Fruit fly (Drosophila melanogaster) whole organism, embryonic: ENCODE data around the gene ato.

ENCODE experiments used
- Adf1 ChIP-seq: fragments of 200-800 bp; sonication (Bioruptor generic); IDR thresholded peaks from 2 replicates; pipeline ENCODE4 v1.3.6; 2022; ENCODE audit warnings: missing biosample characterization, missing genetic modification characterization
- B-H1 ChIP-seq: fragments of 200-800 bp; sonication (Bioruptor generic); IDR thresholded peaks from 3 replicates; pipeline ENCODE4 v1.3.6; 2022; ENCODE audit warnings: missing biosample characterization, missing genetic modification characterization
- C15 ChIP-seq: fragments of 200-800 bp; sonication (Bioruptor generic); IDR thresholded peaks from 3 replicates; pipeline ENCODE4 v1.3.6; 2022; ENCODE audit warnings: missing biosample characterization, missing genetic modification characterization
- CG10147 ChIP-seq: fragments of 200-800 bp; sonication (Bioruptor generic); optimal IDR thresholded peaks from 2 replicates; lab custom pipeline; 2019; ENCODE audit warnings: missing biosample characterization, mild to moderate bottlenecking, missing genetic modification characterization, moderate library complexity
- CG1024 ChIP-seq: fragments of 200-800 bp; sonication (Bioruptor generic); IDR thresholded peaks from 2 replicates; pipeline ENCODE4 v1.3.6; 2022; ENCODE audit warnings: missing biosample characterization, missing genetic modification characterization
- CG10431 ChIP-seq: fragments of 200-800 bp; sonication (Bioruptor generic); optimal IDR thresholded peaks from 3 replicates; lab custom pipeline; 2018; ENCODE audit warnings: missing biosample characterization, mild to moderate bottlenecking, missing genetic modification characterization
- CG11247 ChIP-seq: fragments of 200-800 bp; sonication (Bioruptor generic); IDR thresholded peaks from 2 replicates; pipeline ENCODE4 v1.3.6; 2022; ENCODE audit warnings: missing biosample characterization, missing genetic modification characterization
- CG11723 ChIP-seq: fragments of 200-800 bp; sonication (Bioruptor generic); optimal IDR thresholded peaks from 2 replicates; lab custom pipeline; 2017; ENCODE audit warnings: missing biosample characterization, mild to moderate bottlenecking, missing genetic modification characterization
- CG12391 ChIP-seq: fragments of 200-800 bp; sonication (Bioruptor generic); optimal IDR thresholded peaks from 3 replicates; lab custom pipeline; 2018; ENCODE audit warnings: missing biosample characterization, mild to moderate bottlenecking, missing genetic modification characterization, moderate library complexity
- CG12769 ChIP-seq: fragments of 200-800 bp; sonication (Bioruptor generic); optimal IDR thresholded peaks from 2 replicates; lab custom pipeline; 2019; ENCODE audit warnings: missing biosample characterization, mild to moderate bottlenecking, missing genetic modification characterization, moderate library complexity
- CG14014 ChIP-seq: fragments of 200-800 bp; sonication (Bioruptor generic); IDR thresholded peaks from 2 replicates; pipeline ENCODE4 v1.3.6; 2022; ENCODE audit warnings: missing biosample characterization, missing genetic modification characterization
- CG15011 ChIP-seq: fragments of 200-800 bp; sonication (Bioruptor generic); optimal IDR thresholded peaks from 3 replicates; lab custom pipeline; 2018; ENCODE audit warnings: missing biosample characterization, mild to moderate bottlenecking, missing genetic modification characterization
- CG1603 ChIP-seq: fragments of 200-800 bp; sonication (Bioruptor generic); optimal IDR thresholded peaks from 2 replicates; lab custom pipeline; 2019; ENCODE audit warnings: missing biosample characterization, mild to moderate bottlenecking, missing genetic modification characterization, moderate library complexity
- CG17385 ChIP-seq: fragments of 200-800 bp; sonication (Bioruptor generic); optimal IDR thresholded peaks from 3 replicates; lab custom pipeline; 2018; ENCODE audit warnings: missing biosample characterization, mild to moderate bottlenecking, missing genetic modification characterization
- CG18262 ChIP-seq: fragments of 200-800 bp; optimal IDR thresholded peaks from 3 replicates; lab custom pipeline; 2019; ENCODE audit warnings: missing biosample characterization, mild to moderate bottlenecking, missing genetic modification characterization, moderate library complexity
- CG2116 ChIP-seq: fragments of 200-800 bp; sonication (Bioruptor generic); optimal IDR thresholded peaks from 3 replicates; lab custom pipeline; 2018; ENCODE audit warnings: missing biosample characterization, mild to moderate bottlenecking, missing genetic modification characterization
- CG31441 ChIP-seq: fragments of 200-800 bp; sonication (Bioruptor generic); IDR thresholded peaks from 2 replicates; pipeline ENCODE4 v1.3.6; 2022; ENCODE audit warnings: missing biosample characterization, missing genetic modification characterization
- CG3847 ChIP-seq: fragments of 200-800 bp; sonication (Bioruptor generic); IDR thresholded peaks from 2 replicates; pipeline ENCODE4 v1.3.6; 2022; ENCODE audit warnings: missing biosample characterization, missing genetic modification characterization
- CG4404 ChIP-seq: fragments of 200-800 bp; sonication (Bioruptor generic); IDR thresholded peaks from 2 replicates; pipeline ENCODE4 v1.3.6; 2022; ENCODE audit warnings: missing biosample characterization, missing genetic modification characterization
- CG5953 ChIP-seq: fragments of 200-800 bp; sonication (Bioruptor generic); IDR thresholded peaks from 2 replicates; pipeline ENCODE4 v1.3.6; 2022; ENCODE audit warnings: missing biosample characterization, missing genetic modification characterization
- CG6272 ChIP-seq: fragments of 200-800 bp; sonication (Bioruptor generic); IDR thresholded peaks from 2 replicates; pipeline ENCODE4 v1.3.6; 2022; ENCODE audit warnings: missing biosample characterization, missing genetic modification characterization
- CG7745 ChIP-seq: fragments of 200-800 bp; sonication (Bioruptor generic); optimal IDR thresholded peaks from 2 replicates; lab custom pipeline; 2018; ENCODE audit warnings: missing biosample characterization, mild to moderate bottlenecking, missing genetic modification characterization, moderate library complexity
- CG7839 ChIP-seq: fragments of 200-800 bp; sonication (Bioruptor generic); optimal IDR thresholded peaks from 3 replicates; lab custom pipeline; 2018; ENCODE audit warnings: missing biosample characterization, mild to moderate bottlenecking, missing genetic modification characterization, moderate library complexity
- CoRest ChIP-seq: fragments of 200-800 bp; sonication (Bioruptor generic); optimal IDR thresholded peaks from 3 replicates; lab custom pipeline; 2018; ENCODE audit warnings: missing biosample characterization, mild to moderate bottlenecking, missing genetic modification characterization, moderate library complexity
- Dad ChIP-seq: fragments of 200-800 bp; sonication (Bioruptor generic); optimal IDR thresholded peaks from 3 replicates; lab custom pipeline; 2016; ENCODE audit warnings: missing biosample characterization, missing genetic modification characterization
- GATAe ChIP-seq: fragments of 200-800 bp; sonication (Bioruptor generic); conservative IDR thresholded peaks from 2 replicates; pipeline ENCODE4 v1.3.6; 2022; ENCODE audit warnings: missing biosample characterization, missing genetic modification characterization
- HHEX ChIP-seq: fragments of 200-800 bp; sonication (Bioruptor generic); optimal IDR thresholded peaks from 3 replicates; lab custom pipeline; 2017; ENCODE audit warnings: missing biosample characterization, mild to moderate bottlenecking, missing genetic modification characterization, missing genetic modification reagents
- HLH4C ChIP-seq: fragments of 200-800 bp; sonication (Bioruptor generic); IDR thresholded peaks from 3 replicates; pipeline ENCODE4 v1.3.6; 2022; ENCODE audit warnings: missing biosample characterization, missing genetic modification characterization; ENCODE audit not compliant: partially characterized antibody
- HLHmδ ChIP-seq: fragments of 200-800 bp; sonication (Bioruptor generic); optimal IDR thresholded peaks from 2 replicates; lab custom pipeline; 2018; ENCODE audit warnings: missing biosample characterization, mild to moderate bottlenecking, missing genetic modification characterization, moderate library complexity
- HmgD ChIP-seq: fragments of 200-800 bp; sonication (Bioruptor generic); optimal IDR thresholded peaks from 3 replicates; lab custom pipeline; 2016; ENCODE audit warnings: missing biosample characterization, missing genetic modification characterization
- Hr3 ChIP-seq: fragments of 200-800 bp; sonication (Bioruptor generic); optimal IDR thresholded peaks from 3 replicates; lab custom pipeline; 2016; ENCODE audit warnings: missing biosample characterization, missing genetic modification characterization
- Sry-β ChIP-seq: fragments of 200-800 bp; sonication (Bioruptor generic); optimal IDR thresholded peaks from 2 replicates; lab custom pipeline; 2018; ENCODE audit warnings: missing biosample characterization, mild to moderate bottlenecking, missing genetic modification characterization, moderate library complexity
- TFAM ChIP-seq: fragments of 200-800 bp; sonication (Bioruptor generic); optimal IDR thresholded peaks from 2 replicates; lab custom pipeline; 2017; ENCODE audit warnings: missing biosample characterization, missing genetic modification characterization, inconsistent platforms
- abd-A ChIP-seq: fragments of 200-800 bp; sonication (Bioruptor generic); optimal IDR thresholded peaks from 3 replicates; lab custom pipeline; 2019; ENCODE audit warnings: missing biosample characterization, mild to moderate bottlenecking, missing genetic modification characterization, moderate library complexity
- bowl ChIP-seq: fragments of 200-800 bp; sonication (Bioruptor generic); IDR thresholded peaks from 2 replicates; pipeline ENCODE4 v1.3.6; 2022; ENCODE audit warnings: missing biosample characterization, missing genetic modification characterization
- corto ChIP-seq: fragments of 200-800 bp; sonication (Bioruptor generic); optimal IDR thresholded peaks from 2 replicates; lab custom pipeline; 2016; ENCODE audit warnings: missing biosample characterization, mild to moderate bottlenecking, missing genetic modification characterization, moderate library complexity
- da ChIP-seq: fragments of 200-800 bp; sonication (Bioruptor generic); optimal IDR thresholded peaks from 2 replicates; lab custom pipeline; 2016; ENCODE audit warnings: missing biosample characterization, missing genetic modification characterization
- danr ChIP-seq: fragments of 200-800 bp; sonication (Bioruptor generic); IDR thresholded peaks from 2 replicates; pipeline ENCODE4 v1.3.6; 2022; ENCODE audit warnings: missing biosample characterization, missing genetic modification characterization
- dm ChIP-seq: fragments of 200-800 bp; sonication (Bioruptor generic); optimal IDR thresholded peaks from 3 replicates; lab custom pipeline; 2016; ENCODE audit warnings: missing biosample characterization, missing genetic modification characterization
- eve ChIP-seq, 2 experiments: fragments of >200 bp; optimal IDR thresholded peaks; 2 replicates each; lab custom pipeline; 2017; ENCODE audit warnings: missing biosample characterization in 2 of 2, missing genetic modification characterization in 2 of 2
- gro ChIP-seq: fragments of 200-800 bp; sonication (Bioruptor generic); optimal IDR thresholded peaks from 2 replicates; lab custom pipeline; 2016; ENCODE audit warnings: missing biosample characterization, missing genetic modification characterization
- gsb-n ChIP-seq: fragments of 200-800 bp; sonication (Bioruptor generic); optimal IDR thresholded peaks from 3 replicates; lab custom pipeline; 2018; ENCODE audit warnings: missing biosample characterization, mild to moderate bottlenecking, missing genetic modification characterization
- hb ChIP-seq: fragments of 200-800 bp; sonication (Bioruptor generic); IDR thresholded peaks from 3 replicates; pipeline ENCODE4 v1.3.6; 2022; ENCODE audit warnings: missing biosample characterization, missing genetic modification characterization; ENCODE audit not compliant: partially characterized antibody
- hkb ChIP-seq, 2 experiments: fragments of 200-800 bp in 1 of 2; fragments of >200 bp in 1 of 2; sonication (Bioruptor generic) in 1 of 2; IDR thresholded peaks in 1 of 2; optimal IDR thresholded peaks in 1 of 2; 2 replicates each; pipeline versions ENCODE4 v1.3.6 to Lab custom; 2017 to 2022; ENCODE audit warnings: missing biosample characterization in 1 of 2, missing genetic modification characterization in 1 of 2
- kah ChIP-seq: fragments of 200-800 bp; sonication (Bioruptor generic); optimal IDR thresholded peaks from 2 replicates; lab custom pipeline; 2018; ENCODE audit warnings: missing biosample characterization, mild to moderate bottlenecking, missing genetic modification characterization
- maf-S ChIP-seq: fragments of 200-800 bp; sonication (Bioruptor generic); optimal IDR thresholded peaks from 2 replicates; lab custom pipeline; 2016; ENCODE audit warnings: missing biosample characterization, missing genetic modification characterization
- mam ChIP-seq: fragments of 200-800 bp; sonication (Bioruptor generic); optimal IDR thresholded peaks from 3 replicates; lab custom pipeline; 2016; ENCODE audit warnings: missing biosample characterization, missing genetic modification characterization
- tin ChIP-seq: fragments of 200-800 bp; sonication (Bioruptor generic); optimal IDR thresholded peaks from 3 replicates; lab custom pipeline; 2016; ENCODE audit warnings: missing biosample characterization, missing genetic modification characterization
- tup ChIP-seq: fragments of 200-800 bp; sonication (Bioruptor generic); optimal IDR thresholded peaks from 2 replicates; lab custom pipeline; 2016; ENCODE audit warnings: missing biosample characterization, mild to moderate bottlenecking, missing genetic modification characterization, moderate library complexity
- tx ChIP-seq: fragments of 200-800 bp; sonication (Bioruptor generic); optimal IDR thresholded peaks from 2 replicates; lab custom pipeline; 2016; ENCODE audit warnings: missing biosample characterization, missing genetic modification characterization
- unc-4 ChIP-seq: fragments of 200-800 bp; sonication (Bioruptor generic); IDR thresholded peaks from 2 replicates; pipeline ENCODE4 v1.3.6; 2022; ENCODE audit warnings: missing biosample characterization, missing genetic modification characterization; ENCODE audit not compliant: partially characterized antibody

Gene ato

DNA sequence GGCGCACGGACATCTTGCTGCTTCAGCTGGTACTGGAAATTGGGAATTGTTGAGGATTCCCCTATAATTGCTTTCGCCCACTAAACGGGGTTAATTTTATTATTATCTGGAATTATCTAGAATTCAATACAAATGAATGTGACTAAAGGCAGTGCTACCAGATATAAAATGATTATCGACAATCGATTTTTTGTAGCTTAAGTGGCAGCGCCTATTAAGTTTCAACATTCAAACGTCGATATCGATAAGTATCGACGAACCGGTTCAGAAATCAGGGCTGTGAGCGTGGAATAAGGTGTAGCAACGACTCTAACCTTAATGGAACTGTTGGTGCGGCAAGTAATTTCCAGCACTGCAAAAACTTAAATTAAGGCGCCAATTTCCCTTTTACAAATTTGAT is 27.3 kb downstream of the ato start, which contains the start of gene Sgt1 (continued):
- TF ChIP-seq mam, result peak; percentile 73
- TF ChIP-seq CG1024 (GFP tag; lab: Robert Waterston, UW), result no peak
- peak; percentile 11 for TF ChIP-seq Hr3 (GFP tag; lab: Kevin White, UChicago)
- TF ChIP-seq corto, result no peak
- TF ChIP-seq CG31441 (GFP tag; lab: Robert Waterston, UW), result no peak
- no peak for TF ChIP-seq GATAe
- no peak for TF ChIP-seq CG18262 (tag; lab: Kevin White, UChicago)
- TF ChIP-seq abd-A, result no peak
- TF ChIP-seq Dad (GFP tag; lab: Kevin White, UChicago), result peak; percentile 45
- peak; percentile 84 for TF ChIP-seq CG2116 (GFP tag; lab: Kevin White, UChicago)
- TF ChIP-seq CG1603 (tag; lab: Kevin White, UChicago), result peak; percentile 84
- TF ChIP-seq tx (GFP tag; lab: Kevin White, UChicago), result peak; percentile 31
- no peak for TF ChIP-seq eve (GFP tag; optimal IDR thresholded peaks at IDR 0.05; lab: Kevin White, UChicago)
- no peak for TF ChIP-seq CG12769 (tag; lab: Kevin White, UChicago)
- TF ChIP-seq CG15011 (GFP tag; lab: Kevin White, UChicago), result no peak
- no peak for TF ChIP-seq Sry-β (GFP tag; lab: Kevin White, UChicago)
- TF ChIP-seq gro (GFP tag; lab: Kevin White, UChicago), result peak; percentile 79
- no peak for TF ChIP-seq CG11723 (GFP tag; lab: Kevin White, UChicago)
- peak; percentile 81 for TF ChIP-seq HmgD
- no peak for TF ChIP-seq Adf1
- TF ChIP-seq CG7745 (tag; lab: Kevin White, UChicago), result peak; percentile 29
- no peak for TF ChIP-seq danr (GFP tag; lab: Robert Waterston, UW)
- TF ChIP-seq CG11247 (GFP tag; lab: Robert Waterston, UW), result peak; percentile 35; the same call in 1 of the 2 replicates
- TF ChIP-seq CoRest (tag; lab: Kevin White, UChicago), result peak; percentile 55
- TF ChIP-seq TFAM (GFP tag; lab: Kevin White, UChicago), result no peak
- TF ChIP-seq hkb (optimal IDR thresholded peaks at IDR 0.05; lab: Kevin White, UChicago), result no peak
- TF ChIP-seq hkb (GFP tag; IDR thresholded peaks at IDR 0.05; lab: Robert Waterston, UW), result no peak
- no peak for TF ChIP-seq CG10431 (GFP tag; lab: Kevin White, UChicago)
- TF ChIP-seq C15, result no peak
- no peak for TF ChIP-seq HLHmδ (GFP tag; lab: Kevin White, UChicago)
- TF ChIP-seq CG6272 (GFP tag; lab: Robert Waterston, UW), result 0 out of 2 replicates have a peak, but pooled peaks have one; percentile 28
- TF ChIP-seq CG4404, result no peak
- TF ChIP-seq bowl (GFP tag; lab: Robert Waterston, UW), result no peak
- TF ChIP-seq gsb-n (tag; lab: Kevin White, UChicago), result no peak
- TF ChIP-seq maf-S, result peak; percentile 52
- peak; percentile 46 for TF ChIP-seq CG12391 (tag; lab: Kevin White, UChicago)
- no peak for TF ChIP-seq da
- no peak for TF ChIP-seq B-H1 (GFP tag; lab: Robert Waterston, UW)
- peak; percentile 80 for TF ChIP-seq CG3847 (GFP tag; lab: Robert Waterston, UW)
- peak; percentile 33 for TF ChIP-seq CG7839 (tag; lab: Kevin White, UChicago)
- no peak; the same call in 1 of the 2 replicates for TF ChIP-seq CG5953 (GFP tag; lab: Robert Waterston, UW)
- peak; percentile 41 for TF ChIP-seq dm (GFP tag; lab: Kevin White, UChicago)
- no peak for TF ChIP-seq CG14014
- peak; percentile 23 for TF ChIP-seq tin (GFP tag; lab: Kevin White, UChicago)
- peak; percentile 80 for TF ChIP-seq hb (GFP tag; lab: Robert Waterston, UW)
- peak; percentile 7 for TF ChIP-seq CG10147
- TF ChIP-seq kah (GFP tag; lab: Kevin White, UChicago), result no peak
- peak; percentile 78 for TF ChIP-seq unc-4 (GFP tag; lab: Robert Waterston, UW)
- peak; percentile 91 for TF ChIP-seq HLH4C (GFP tag; lab: Robert Waterston, UW)
- no peak for TF ChIP-seq tup (GFP tag; lab: Kevin White, UChicago)
- TF ChIP-seq CG17385 (GFP tag; lab: Kevin White, UChicago), result no peak
- TF ChIP-seq HHEX, result no peak
